Worm (Caenorhabditis elegans) whole organism, L4/young adult: ENCODE data around the gene chil-9.

Experiments used
- W03F9.2 ChIP-seq: fragments of 150-350 bp; optimal IDR thresholded peaks from 2 replicates; lab custom pipeline; 2014; ENCODE audit warnings: missing biosample characterization, missing genetic modification characterization
- him-1 ChIP-seq: sonication (generic microtip); optimal IDR thresholded peaks from 2 replicates; lab custom pipeline; 2016; ENCODE audit warnings: missing genotype, missing genetic modification reagents, missing genetic modification characterization, missing compliant biosample characterization

DNA sequence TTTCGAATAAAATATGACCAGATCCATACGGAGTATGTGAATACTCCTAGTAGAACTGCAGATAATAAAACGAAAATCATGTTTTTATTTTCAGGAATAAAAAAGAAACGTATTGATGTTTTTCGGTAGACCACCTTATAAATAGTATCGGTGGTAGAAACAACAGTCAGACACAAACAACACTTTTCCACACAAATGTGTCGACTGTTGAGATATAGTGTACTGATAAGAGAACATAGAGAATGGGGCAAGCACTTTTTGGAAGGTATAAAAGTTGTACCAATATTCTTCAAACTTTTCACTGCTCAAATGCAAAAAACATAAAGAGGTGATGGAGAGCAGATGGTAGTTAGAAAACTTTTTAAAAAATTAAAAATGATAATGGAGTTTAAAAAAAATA is 42.5 kb downstream of the chil-9 start, which contains the start of gene cyp-13A6:
- TF ChIP-seq him-1 (tag; lab: Kevin White, UChicago) (no peak), W03F9.2 (tag; lab: Kevin White, UChicago) (no peak)
